Fruit fly (Drosophila melanogaster) whole organism, wandering third instar larva: ENCODE data around the gene CG31510.

Experiments
- Abd-B ChIP-seq: fragments of >200 bp; optimal IDR thresholded peaks from 2 replicates; lab custom pipeline; 2017; ENCODE audit warnings: missing biosample characterization, missing genetic modification characterization
- CG32264 ChIP-seq: fragments of 200-800 bp; sonication (Bioruptor generic); optimal IDR thresholded peaks from 2 replicates; lab custom pipeline; 2016; ENCODE audit warnings: missing biosample characterization, missing genetic modification characterization
- CG9705 ChIP-seq: fragments of 200-800 bp; sonication (Bioruptor generic); optimal IDR thresholded peaks from 2 replicates; lab custom pipeline; 2018; ENCODE audit warnings: missing biosample characterization, mild to moderate bottlenecking, missing genetic modification characterization
- CrebA ChIP-seq: fragments of 200-800 bp; sonication (Bioruptor generic); optimal IDR thresholded peaks from 2 replicates; lab custom pipeline; 2016; ENCODE audit warnings: missing biosample characterization, mild to moderate bottlenecking, missing genetic modification characterization, borderline replicate concordance
- Dfd ChIP-seq: fragments of >200 bp; optimal IDR thresholded peaks from 2 replicates; lab custom pipeline; 2017; ENCODE audit warnings: missing biosample characterization, missing genetic modification characterization
- Dif ChIP-seq: fragments of 200-275, 200-300 bp; sonication (Bioruptor generic); optimal IDR thresholded peaks from 2 replicates; lab custom pipeline; 2018; ENCODE audit warnings: missing biosample characterization, missing genetic modification characterization; ENCODE audit not compliant: partially characterized antibody
- GATAd ChIP-seq: sonication (Bioruptor generic); optimal IDR thresholded peaks from 2 replicates; lab custom pipeline; 2016; ENCODE audit warnings: missing biosample characterization, missing genetic modification characterization
- Hnf4 ChIP-seq: fragments of 200-800 bp; sonication (Bioruptor generic); optimal IDR thresholded peaks from 2 replicates; lab custom pipeline; 2016; ENCODE audit warnings: missing biosample characterization, mild to moderate bottlenecking, missing genetic modification characterization
- Hr78 ChIP-seq: fragments of >200 bp; optimal IDR thresholded peaks from 2 replicates; lab custom pipeline; 2017; ENCODE audit warnings: missing biosample characterization, missing genetic modification characterization
- Hr83 ChIP-seq: fragments of 200-300 bp; sonication (Bioruptor generic); optimal IDR thresholded peaks from 2 replicates; lab custom pipeline; 2016; ENCODE audit warnings: missing biosample characterization, mild to moderate bottlenecking, missing genetic modification characterization, moderate library complexity; ENCODE audit not compliant: poor library complexity, severe bottlenecking
- Jra ChIP-seq: sonication (Bioruptor generic); optimal IDR thresholded peaks from 2 replicates; lab custom pipeline; 2016; ENCODE audit warnings: missing biosample characterization, missing genetic modification characterization
- Mio ChIP-seq: sonication (Bioruptor generic); optimal IDR thresholded peaks from 2 replicates; lab custom pipeline; 2016; ENCODE audit warnings: missing biosample characterization, missing genetic modification characterization
- N ChIP-seq: fragments of >200 bp; optimal IDR thresholded peaks from 2 replicates; lab custom pipeline; 2018; ENCODE audit warnings: missing biosample characterization, missing external identifiers, missing genetic modification characterization
- OdsH ChIP-seq: fragments of 200-800 bp; sonication (Bioruptor generic); optimal IDR thresholded peaks from 2 replicates; lab custom pipeline; 2016; ENCODE audit warnings: missing biosample characterization, mild to moderate bottlenecking, missing genetic modification characterization
- Rel ChIP-seq, 2 experiments: fragments of 200-800 bp; sonication (Bioruptor generic) in 1 of 2; optimal IDR thresholded peaks; 2 replicates in 1 of 2; 3 replicates in 1 of 2; lab custom pipeline; 2016 to 2019; ENCODE audit warnings: mild to moderate bottlenecking in 2 of 2, missing biosample characterization in 2 of 2, missing genetic modification characterization in 2 of 2, moderate library complexity in 1 of 2
- Sp1 ChIP-seq: fragments of 200-800 bp; sonication (Bioruptor generic); optimal IDR thresholded peaks from 3 replicates; lab custom pipeline; 2019; ENCODE audit warnings: missing biosample characterization, mild to moderate bottlenecking, missing genetic modification characterization, moderate library complexity
- Vsx2 ChIP-seq: fragments of 200-300, 225-300 bp; sonication (Bioruptor generic); optimal IDR thresholded peaks from 2 replicates; lab custom pipeline; 2018; ENCODE audit warnings: missing biosample characterization, missing genetic modification characterization; ENCODE audit not compliant: partially characterized antibody
- br ChIP-seq: fragments of 200-800 bp; sonication (Bioruptor generic); optimal IDR thresholded peaks from 2 replicates; lab custom pipeline; 2016; ENCODE audit warnings: missing biosample characterization, missing genetic modification characterization
- dl ChIP-seq, 2 experiments: fragments of 175-275, 200-275 bp in 1 of 2; fragments of 200-275 bp in 1 of 2; sonication (Bioruptor generic); optimal IDR thresholded peaks; lab custom pipeline; 2018; ENCODE audit warnings: mild to moderate bottlenecking in 2 of 2, missing biosample characterization in 2 of 2, missing genetic modification characterization in 2 of 2, moderate library complexity in 2 of 2; ENCODE audit not compliant: partially characterized antibody in 2 of 2, insufficient read depth in 1 of 2
- dmrt93B ChIP-seq: fragments of 200-800 bp; sonication (Bioruptor generic); optimal IDR thresholded peaks from 2 replicates; lab custom pipeline; 2018; ENCODE audit warnings: missing biosample characterization, mild to moderate bottlenecking, missing genetic modification characterization
- dsf ChIP-seq: sonication (Bioruptor generic); optimal IDR thresholded peaks from 2 replicates; lab custom pipeline; 2016; ENCODE audit warnings: missing biosample characterization, missing genetic modification characterization, borderline replicate concordance
- ey ChIP-seq: fragments of 200-800 bp; sonication (Bioruptor generic); optimal IDR thresholded peaks from 2 replicates; lab custom pipeline; 2016; ENCODE audit warnings: missing biosample characterization, missing genetic modification characterization
- foxo ChIP-seq, 2 experiments: fragments of 200-800 bp; sonication (Bioruptor generic); optimal IDR thresholded peaks; 2 replicates in 1 of 2; 3 replicates in 1 of 2; lab custom pipeline; 2016 to 2017; ENCODE audit warnings: missing biosample characterization in 2 of 2, missing genetic modification characterization in 2 of 2
- fru ChIP-seq: fragments of 200-800 bp; sonication (Bioruptor generic); optimal IDR thresholded peaks from 3 replicates; lab custom pipeline; 2016; ENCODE audit warnings: missing biosample characterization, mild to moderate bottlenecking, missing genetic modification characterization
- h ChIP-seq: fragments of 200-800 bp; sonication (Bioruptor generic); optimal IDR thresholded peaks from 3 replicates; lab custom pipeline; 2016; ENCODE audit warnings: missing biosample characterization, mild to moderate bottlenecking, missing genetic modification characterization
- jim ChIP-seq: fragments of 175-275, 200-325 bp; sonication (Bioruptor generic); optimal IDR thresholded peaks from 2 replicates; lab custom pipeline; 2016; ENCODE audit warnings: missing biosample characterization, mild to moderate bottlenecking, missing genetic modification characterization
- lola ChIP-seq: fragments of >200 bp; optimal IDR thresholded peaks from 2 replicates; lab custom pipeline; 2017; ENCODE audit warnings: missing biosample characterization, missing genetic modification characterization
- pan ChIP-seq: fragments of >200 bp; optimal IDR thresholded peaks from 2 replicates; lab custom pipeline; 2017
- psq ChIP-seq: fragments of 200-800 bp; sonication (Bioruptor generic); optimal IDR thresholded peaks from 3 replicates; lab custom pipeline; 2017; ENCODE audit warnings: missing biosample characterization, mild to moderate bottlenecking, missing genetic modification characterization, moderate library complexity
- rgr ChIP-seq: fragments of 200-800 bp; sonication (Bioruptor generic); optimal IDR thresholded peaks from 3 replicates; lab custom pipeline; 2016; ENCODE audit warnings: missing biosample characterization, mild to moderate bottlenecking, missing genetic modification characterization
- sage ChIP-seq: fragments of 200-800 bp; sonication (Bioruptor generic); optimal IDR thresholded peaks from 2 replicates; lab custom pipeline; 2016; ENCODE audit warnings: missing biosample characterization, mild to moderate bottlenecking, missing genetic modification characterization
- sv ChIP-seq: fragments of 200-800 bp; sonication (Bioruptor generic); optimal IDR thresholded peaks from 3 replicates; lab custom pipeline; 2016; ENCODE audit warnings: missing biosample characterization, missing genetic modification characterization
- usp ChIP-seq: fragments of >200 bp; optimal IDR thresholded peaks from 2 replicates; lab custom pipeline; 2017; ENCODE audit warnings: missing biosample characterization, missing genetic modification characterization
- woc ChIP-seq: sonication (Bioruptor generic); optimal IDR thresholded peaks from 2 replicates; lab custom pipeline; 2016; ENCODE audit warnings: missing biosample characterization, mild to moderate bottlenecking, missing genetic modification characterization

CG31510 gene

DNA sequence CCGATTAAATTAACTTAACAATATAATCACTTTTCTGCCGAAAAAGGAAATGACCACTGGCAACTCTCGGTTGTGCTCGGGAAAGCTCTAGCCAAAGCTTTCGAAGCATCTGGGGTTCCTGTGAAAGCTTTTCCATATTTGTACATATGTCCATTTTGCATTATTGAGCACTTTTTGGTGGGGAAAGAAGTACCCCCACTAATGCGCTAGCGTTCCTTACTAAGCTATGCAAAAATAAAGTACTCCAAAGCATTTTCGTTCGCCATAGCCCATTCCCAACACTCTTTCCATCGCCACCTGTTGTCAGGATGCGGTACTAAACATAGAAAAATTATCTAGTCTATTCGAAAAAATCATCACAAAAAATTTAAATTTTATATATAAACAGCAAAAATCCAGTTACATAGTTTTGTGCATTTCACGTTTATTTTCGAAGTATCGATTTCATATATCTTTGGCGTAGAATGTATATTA lies 10.2 kb downstream of the CG31510 start, which contains the start of gene Nepl16:
Gene Nepl16 (minus strand): TSS at position 51 of the 474 bp plus-strand sequence.
- no peak for TF ChIP-seq rgr (GFP tag; lab: Kevin White, UChicago)
- TF ChIP-seq Hr83: no peak
- TF ChIP-seq sv (GFP tag; lab: Kevin White, UChicago): no peak
- no peak for TF ChIP-seq usp (GFP tag; lab: Kevin White, UChicago)
- no peak for TF ChIP-seq CG32264 (GFP tag; lab: Kevin White, UChicago)
- no peak for TF ChIP-seq woc (GFP tag; lab: Kevin White, UChicago)
- TF ChIP-seq CrebA: no peak
- TF ChIP-seq Vsx2 (GFP tag; lab: Kevin White, UChicago): no peak
- TF ChIP-seq h (GFP tag; lab: Kevin White, UChicago): no peak
- no peak for TF ChIP-seq lola (GFP tag; lab: Kevin White, UChicago)
- TF ChIP-seq Rel (GFP tag; optimal IDR thresholded peaks at IDR 0.05; lab: Kevin White, UChicago): no peak
- TF ChIP-seq Rel (tag; optimal IDR thresholded peaks at IDR 0.05; lab: Kevin White, UChicago): no peak
- TF ChIP-seq ey (GFP tag; lab: Kevin White, UChicago): no peak

DNA sequence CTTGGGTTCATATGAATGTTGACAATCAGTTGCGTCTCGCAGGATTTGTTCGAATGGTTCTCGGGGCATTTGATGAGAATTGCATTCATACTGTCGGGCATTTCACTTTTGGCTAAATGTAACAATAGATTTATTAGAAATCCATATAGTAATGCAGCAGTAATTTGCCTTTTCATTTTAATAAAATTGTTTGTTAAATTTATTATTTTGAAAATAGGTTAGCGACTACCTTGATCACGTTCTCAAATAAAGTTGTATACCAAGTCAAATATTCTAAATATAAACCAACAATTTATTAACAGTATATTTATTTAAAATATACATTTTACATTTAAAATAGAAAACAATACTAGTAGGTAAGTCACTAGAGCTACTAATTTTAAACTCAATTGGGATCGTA lies 13.8 kb downstream of the CG31510 start, which contains the start of gene CG34027:
Gene CG34027 (minus strand): TSS at position 101 of the 400 bp plus-strand sequence.
- TF ChIP-seq usp (GFP tag; lab: Kevin White, UChicago) (no peak), fru (GFP tag; lab: Kevin White, UChicago) (no peak), Mio (no peak), Jra (GFP tag; lab: Kevin White, UChicago) (no peak), rgr (GFP tag; lab: Kevin White, UChicago) (no peak), lola (GFP tag; lab: Kevin White, UChicago) (no peak), ey (GFP tag; lab: Kevin White, UChicago) (no peak), Hr83 (no peak), h (GFP tag; lab: Kevin White, UChicago) (no peak), CG9705 (GFP tag; lab: Kevin White, UChicago) (no peak), Sp1 (GFP tag; lab: Kevin White, UChicago) (no peak), Dfd (no peak), dsf (GFP tag; lab: Kevin White, UChicago) (no peak), N (no peak)

DNA sequence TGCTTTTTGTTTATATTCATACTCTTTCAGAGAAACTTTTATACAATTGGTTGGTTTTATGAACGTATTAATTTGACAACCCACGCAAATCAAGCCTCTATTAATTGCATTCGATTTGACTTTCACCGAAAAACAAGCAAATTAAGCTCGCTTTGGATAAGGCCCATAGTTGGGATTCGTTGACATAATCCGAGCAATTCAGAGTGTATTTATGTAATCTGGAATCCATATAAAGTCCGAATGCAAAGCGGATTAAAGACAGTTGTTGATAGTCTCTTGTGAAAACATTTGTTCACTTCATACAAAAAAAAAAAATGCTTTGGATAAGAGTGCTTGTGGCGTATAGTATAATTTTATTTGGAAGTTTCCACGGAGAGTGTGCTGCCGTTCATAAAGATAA lies 20.5 kb downstream of the CG31510 start, which contains the start of gene CG45095:
Gene CG45095 (plus strand): TSS at position 301 of the 400 bp plus-strand sequence.
- TF ChIP-seq Vsx2 (GFP tag; lab: Kevin White, UChicago): no peak
- no peak for TF ChIP-seq usp (GFP tag; lab: Kevin White, UChicago)
- no peak for TF ChIP-seq Dfd
- TF ChIP-seq Dif (GFP tag; lab: Kevin White, UChicago): no peak
- TF ChIP-seq fru (GFP tag; lab: Kevin White, UChicago): no peak
- no peak for TF ChIP-seq ey (GFP tag; lab: Kevin White, UChicago)
- TF ChIP-seq jim (GFP tag; lab: Kevin White, UChicago): no peak
- TF ChIP-seq dsf (GFP tag; lab: Kevin White, UChicago): no peak
- no peak for TF ChIP-seq Hr78 (GFP tag; lab: Kevin White, UChicago)
- no peak for TF ChIP-seq sv (GFP tag; lab: Kevin White, UChicago)
- no peak for TF ChIP-seq Jra (GFP tag; lab: Kevin White, UChicago)
- no peak for TF ChIP-seq woc (GFP tag; lab: Kevin White, UChicago)
- TF ChIP-seq GATAd (GFP tag; lab: Kevin White, UChicago): no peak
- TF ChIP-seq Abd-B (GFP tag; lab: Kevin White, UChicago): no peak
- TF ChIP-seq OdsH (GFP tag; lab: Kevin White, UChicago): no peak
- TF ChIP-seq sage (GFP tag; lab: Kevin White, UChicago): no peak
- TF ChIP-seq, all 38 proteins: peak for 0

DNA sequence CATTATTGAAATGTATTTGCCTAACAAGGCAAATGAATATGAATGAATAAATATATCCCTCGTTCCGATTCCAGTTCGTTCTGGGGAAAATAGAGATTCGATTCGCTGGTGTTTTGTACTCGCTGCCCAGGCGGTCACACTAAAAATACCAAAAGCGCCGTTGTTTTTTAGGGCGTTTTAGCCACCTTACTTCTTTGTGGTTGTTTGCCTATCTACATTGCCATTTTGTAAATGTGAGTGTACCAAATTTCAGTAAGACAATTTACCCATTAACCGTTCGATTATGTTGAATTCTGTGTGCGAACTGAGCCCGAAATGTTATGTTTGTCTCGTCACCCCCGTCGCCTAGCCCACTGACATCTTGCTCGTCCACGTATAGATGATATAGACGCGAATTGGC lies 25.2 kb downstream of the CG31510 start, which contains the start of the genes CG33095 and CG33096:
Gene CG33095 (plus strand): TSS at position 187 of the 400 bp plus-strand sequence.
Gene CG33096 (plus strand): TSS at position 187 of the 400 bp plus-strand sequence.
- TF ChIP-seq woc (GFP tag; lab: Kevin White, UChicago): peak; percentile 62
- no peak for TF ChIP-seq pan (lab: Kevin White, UChicago)
- TF ChIP-seq Dif (GFP tag; lab: Kevin White, UChicago): peak; percentile 19

DNA sequence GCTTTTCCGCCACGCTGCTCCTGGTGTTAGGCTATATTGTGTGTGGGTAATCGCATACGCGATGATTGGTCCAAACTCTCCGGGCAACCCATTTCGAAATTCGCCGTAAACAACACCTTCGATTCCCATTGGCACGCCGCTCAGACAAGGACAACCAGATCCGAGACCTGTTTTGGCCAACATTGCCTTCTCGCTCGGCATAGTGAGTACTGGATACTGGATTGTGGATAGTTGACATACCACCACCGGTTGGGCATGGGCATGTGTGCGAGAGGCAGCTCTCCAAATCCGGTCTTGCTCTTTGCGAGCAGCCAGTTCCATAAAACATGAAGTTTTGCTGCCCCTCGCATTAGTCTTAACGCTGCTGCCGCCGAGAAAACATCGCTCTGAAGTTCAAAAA lies 28.1 kb downstream of the CG31510 start, which contains the start of gene fd96Cb:
Gene fd96Cb (plus strand): TSS at position 374 of the 400 bp plus-strand sequence.
- TF ChIP-seq ey (GFP tag; lab: Kevin White, UChicago): no peak
- no peak for TF ChIP-seq fru (GFP tag; lab: Kevin White, UChicago)
- no peak for TF ChIP-seq Rel (GFP tag; optimal IDR thresholded peaks at IDR 0.05; lab: Kevin White, UChicago)
- peak; percentile 16 for TF ChIP-seq Rel (tag; optimal IDR thresholded peaks at IDR 0.05; lab: Kevin White, UChicago)
- no peak for TF ChIP-seq dmrt93B
- no peak for TF ChIP-seq Hnf4
- TF ChIP-seq dl (GFP tag; optimal IDR thresholded peaks at IDR 0.05; lab: Kevin White, UChicago; ENCODE audit: insufficient read depth in 1 of 2, partially characterized antibody in 2 of 2): peak; percentile 30 to 74
- no peak for TF ChIP-seq foxo (GFP tag; optimal IDR thresholded peaks at IDR 0.05; lab: Kevin White, UChicago)
- peak; percentile 94 for TF ChIP-seq Dif (GFP tag; lab: Kevin White, UChicago)
- TF ChIP-seq Vsx2 (GFP tag; lab: Kevin White, UChicago): peak; percentile 96
- no peak for TF ChIP-seq Hr78 (GFP tag; lab: Kevin White, UChicago)
- no peak for TF ChIP-seq sv (GFP tag; lab: Kevin White, UChicago)
- TF ChIP-seq N: no peak
- no peak for TF ChIP-seq woc (GFP tag; lab: Kevin White, UChicago)
- TF ChIP-seq CG32264 (GFP tag; lab: Kevin White, UChicago): no peak
- no peak for TF ChIP-seq CG9705 (GFP tag; lab: Kevin White, UChicago)
- no peak for TF ChIP-seq GATAd (GFP tag; lab: Kevin White, UChicago)
- TF ChIP-seq sage (GFP tag; lab: Kevin White, UChicago): no peak
- no peak for TF ChIP-seq psq
- no peak for TF ChIP-seq pan (lab: Kevin White, UChicago)
- TF ChIP-seq Dfd: no peak
- no peak for TF ChIP-seq br (GFP tag; lab: Kevin White, UChicago)
